Worm (Caenorhabditis elegans): ENCODE data around the gene ndab-2.

Gene ndab-2

ce11 chrIII:7198838-7199237 lies 18.3 kb downstream of the ndab-2 start, which contains the start of gene pfd-5:
Gene pfd-5, minus strand, starts transcription at chrIII:7198884.
- TF ChIP-seq unc-62 (GFP tag; optimal IDR thresholded peaks at IDR 0.05) (no peak), ceh-8 (GFP tag; optimal IDR thresholded peaks at IDR 0.05) (no peak), lin-13 (GFP tag; optimal IDR thresholded peaks at IDR 0.05) (peak; percentile 49), lin-35 (GFP tag; optimal IDR thresholded peaks at IDR 0.05) (peak; percentile 96 to 97), ceh-63 (GFP tag; optimal IDR thresholded peaks at IDR 0.05) (no peak), nhr-19 (GFP tag; conservative IDR thresholded peaks at IDR 0.05) (peak; percentile 77), pax-3 (tag; optimal IDR thresholded peaks at IDR 0.05) (peak; percentile 81), pqm-1 (tag; optimal IDR thresholded peaks at IDR 0.05) (no peak), nhr-11 (tag; optimal IDR thresholded peaks at IDR 0.05) (no peak), pag-3 (tag; optimal IDR thresholded peaks at IDR 0.05; ENCODE audit: borderline replicate concordance, insufficient read depth) (peak; percentile 4), hpl-2 (GFP tag; optimal IDR thresholded peaks at IDR 0.05) (no peak), skn-1 (tag; optimal IDR thresholded peaks at IDR 0.05) (peak; percentile 51), nhr-76 (tag; optimal IDR thresholded peaks at IDR 0.05) (no peak), grh-1 (GFP tag; IDR thresholded peaks at IDR 0.05) (no peak), mab-9 (GFP tag; IDR thresholded peaks at IDR 0.05) (no peak), snu-23 (GFP tag; optimal IDR thresholded peaks at IDR 0.05) (peak; percentile 74), ceh-88 (GFP tag; IDR thresholded peaks at IDR 0.05) (peak; percentile 34; the same call in 1 of the 2 replicates), nhr-71 (tag; optimal IDR thresholded peaks at IDR 0.05) (peak; percentile 82), sptf-1 (tag; optimal IDR thresholded peaks at IDR 0.05) (no peak), unc-130 (tag; optimal IDR thresholded peaks at IDR 0.05) (peak; percentile 12), nhr-20 (tag; optimal IDR thresholded peaks at IDR 0.05) (peak; percentile 67), zip-4 (GFP tag; optimal IDR thresholded peaks at IDR 0.05) (no peak), aha-1 (tag; optimal IDR thresholded peaks at IDR 0.05) (no peak), efl-3 (GFP tag; optimal IDR thresholded peaks at IDR 0.05) (no peak), irx-1 (tag; optimal IDR thresholded peaks at IDR 0.05) (peak; percentile 84), egl-13 (tag; optimal IDR thresholded peaks at IDR 0.05) (peak; percentile 81), rnt-1 (tag; optimal IDR thresholded peaks at IDR 0.05) (peak; percentile 97), fos-1 (tag; optimal IDR thresholded peaks at IDR 0.05) (peak; percentile 17), lir-3 (tag; optimal IDR thresholded peaks at IDR 0.05; ENCODE audit: poor library complexity) (peak; percentile 94), C16A3.4 (tag; optimal IDR thresholded peaks at IDR 0.05) (peak; percentile 37), zag-1 (tag; optimal IDR thresholded peaks at IDR 0.05) (no peak), ces-1 (GFP tag; optimal IDR thresholded peaks at IDR 0.05) (no peak), sox-4 (tag; optimal IDR thresholded peaks at IDR 0.05) (peak; percentile 65), nhr-28 (tag; optimal IDR thresholded peaks at IDR 0.05) (no peak), ets-5 (GFP tag; IDR thresholded peaks at IDR 0.05) (no peak), ceh-90 (tag; optimal IDR thresholded peaks at IDR 0.05) (peak; percentile 93), unc-86 (tag; optimal IDR thresholded peaks at IDR 0.05) (peak; percentile 51), nhr-90 (tag; optimal IDR thresholded peaks at IDR 0.05; ENCODE audit: poor library complexity) (peak; percentile 84), swsn-7 (tag; optimal IDR thresholded peaks at IDR 0.05) (peak; percentile 72), lin-14 (GFP tag; optimal IDR thresholded peaks at IDR 0.05) (peak; percentile 76), isw-1 (GFP tag; IDR thresholded peaks at IDR 0.05) (peak; percentile 67), lin-39 (tag; optimal IDR thresholded peaks at IDR 0.05) (no peak), alr-1 (tag; optimal IDR thresholded peaks at IDR 0.05; ENCODE audit: borderline replicate concordance) (no peak), xbp-1 (tag; optimal IDR thresholded peaks at IDR 0.05) (peak; percentile 77), mdl-1 (tag; optimal IDR thresholded peaks at IDR 0.05) (peak in 1 of 2 experiments; percentile 36), ama-1 (optimal IDR thresholded peaks at IDR 0.05) (no peak), jun-1 (tag; optimal IDR thresholded peaks at IDR 0.05) (no peak), nhr-47 (tag; optimal IDR thresholded peaks at IDR 0.05) (peak; percentile 85), fkh-4 (tag; optimal IDR thresholded peaks at IDR 0.05; ENCODE audit: borderline replicate concordance) (peak; percentile 76), vab-15 (tag; optimal IDR thresholded peaks at IDR 0.05) (no peak), dsc-1 (tag; optimal IDR thresholded peaks at IDR 0.05) (peak; percentile 77), nhr-77 (tag; optimal IDR thresholded peaks at IDR 0.05) (no peak), efl-1 (optimal IDR thresholded peaks at IDR 0.05) (peak; percentile 81 to 96), efl-1 (GFP tag; optimal IDR thresholded peaks at IDR 0.05 in 1 of 2) (peak; percentile 95 to 99)

Data from whole organism, L1 larva.